Fruit fly (Drosophila melanogaster): ENCODE data around the gene Wnt6.
A peak's percentile ranks its signal among the peaks of the same experiment; 100 is the strongest.

The Wnt6 gene

DNA sequence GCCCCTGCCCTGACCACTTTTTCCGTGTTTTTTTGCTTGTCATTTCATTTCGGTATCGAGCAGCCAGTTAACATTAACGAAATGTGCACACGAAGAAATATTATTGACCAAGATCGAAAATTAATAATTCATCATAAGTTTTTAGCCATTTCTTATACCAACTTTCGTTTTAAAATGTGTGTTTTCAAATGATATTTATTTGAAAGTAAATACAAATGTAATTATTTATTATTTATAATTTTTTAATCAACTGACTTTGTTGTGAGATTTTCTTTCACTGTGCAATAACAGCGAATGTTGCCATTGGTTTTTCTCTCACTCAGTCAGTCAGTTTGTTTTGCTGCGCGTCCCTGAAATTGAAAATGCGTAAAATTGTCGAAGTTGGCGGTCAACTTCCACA, 62.3 kb downstream of the Wnt6 start (continued):
- peak; percentile 21 for TF ChIP-seq pdm3 (GFP tag; optimal IDR thresholded peaks at IDR 0.05)
- no peak for TF ChIP-seq Lpt (GFP tag; optimal IDR thresholded peaks at IDR 0.05)
- TF ChIP-seq CG6276 (GFP tag; optimal IDR thresholded peaks at IDR 0.05): no peak
- peak; percentile 38 for TF ChIP-seq esn (GFP tag; optimal IDR thresholded peaks at IDR 0.05)
- no peak for TF ChIP-seq CG10669 (GFP tag; optimal IDR thresholded peaks at IDR 0.05)
- peak; percentile 42 for TF ChIP-seq Hr4 (GFP tag; optimal IDR thresholded peaks at IDR 0.05)
- peak; percentile 20 for TF ChIP-seq dsx (GFP tag; optimal IDR thresholded peaks at IDR 0.05; ENCODE audit: poor library complexity, severe bottlenecking)
- peak; percentile 20 for TF ChIP-seq Sox102F (GFP tag; optimal IDR thresholded peaks at IDR 0.05)
- no peak for TF ChIP-seq CG6808 (GFP tag; optimal IDR thresholded peaks at IDR 0.05)
- no peak for TF ChIP-seq Hr39 (GFP tag; optimal IDR thresholded peaks at IDR 0.05)
- no peak for TF ChIP-seq CG1621 (tag; optimal IDR thresholded peaks at IDR 0.05)
- no peak for TF ChIP-seq CG6163 (GFP tag; IDR thresholded peaks at IDR 0.05)
- TF ChIP-seq OdsH (GFP tag; optimal IDR thresholded peaks at IDR 0.05): peak; percentile 45
- TF ChIP-seq lz (GFP tag; optimal IDR thresholded peaks at IDR 0.05): peak; percentile 2
- peak; percentile 45 for TF ChIP-seq acj6 (GFP tag; optimal IDR thresholded peaks at IDR 0.05)
- no peak for TF ChIP-seq Hr38 (GFP tag; optimal IDR thresholded peaks at IDR 0.05)
- peak; percentile 54; the same call in 2 of the 3 replicates for TF ChIP-seq CG8119 (GFP tag; IDR thresholded peaks at IDR 0.05)
- peak; percentile 14 for TF ChIP-seq CG7368 (GFP tag; optimal IDR thresholded peaks at IDR 0.05)
- TF ChIP-seq CG8319 (GFP tag; optimal IDR thresholded peaks at IDR 0.05): no peak
- TF ChIP-seq achi (GFP tag; optimal IDR thresholded peaks at IDR 0.05): peak; percentile 45
- no peak for TF ChIP-seq Eip93F (GFP tag; optimal IDR thresholded peaks at IDR 0.05)
- TF ChIP-seq fd85E (GFP tag; optimal IDR thresholded peaks at IDR 0.05): no peak
- no peak for TF ChIP-seq dac (GFP tag; optimal IDR thresholded peaks at IDR 0.05)
- TF ChIP-seq Blimp-1 (GFP tag; optimal IDR thresholded peaks at IDR 0.05): no peak
- TF ChIP-seq CG3032 (tag; optimal IDR thresholded peaks at IDR 0.05): peak; percentile 36
- TF ChIP-seq svp (GFP tag): peak; percentile 50
- TF ChIP-seq Gug (GFP tag; IDR thresholded peaks at IDR 0.05): no peak
- TF ChIP-seq ss (GFP tag; optimal IDR thresholded peaks at IDR 0.05): peak in 1 of 2 experiments; percentile 6
- peak; percentile 53 for TF ChIP-seq CG8632 (GFP tag; optimal IDR thresholded peaks at IDR 0.05)
- no peak for TF ChIP-seq Ets21C (GFP tag; optimal IDR thresholded peaks at IDR 0.05)
- peak; percentile 43 for TF ChIP-seq CG3919 (GFP tag; optimal IDR thresholded peaks at IDR 0.05)
- no peak for TF ChIP-seq salr (GFP tag; optimal IDR thresholded peaks at IDR 0.05)
- TF ChIP-seq CG11902 (GFP tag; optimal IDR thresholded peaks at IDR 0.05): no peak
- no peak for TF ChIP-seq Sox14 (GFP tag; optimal IDR thresholded peaks at IDR 0.05)

DNA sequence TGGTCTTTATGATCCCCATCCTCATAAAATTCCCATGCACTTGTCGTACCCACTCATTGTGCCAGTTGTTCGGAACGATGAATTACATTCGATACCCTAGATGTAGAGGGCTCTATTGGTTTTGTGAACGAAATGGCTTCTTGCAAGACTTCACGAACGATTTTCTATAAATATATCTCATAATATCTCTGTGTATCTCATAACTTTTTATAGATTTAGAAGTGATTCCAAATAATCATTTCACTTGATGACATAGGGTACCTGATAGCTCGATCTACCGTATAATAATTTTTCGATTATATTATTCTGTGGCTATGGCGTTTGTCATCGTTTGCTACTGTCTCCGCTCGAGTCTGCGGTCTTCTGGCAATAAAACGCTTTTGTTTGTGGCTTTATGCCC, 63.4 kb downstream of the Wnt6 start:
- TF ChIP-seq CG10669 (GFP tag; optimal IDR thresholded peaks at IDR 0.05): peak; percentile 86
- peak; percentile 53 for TF ChIP-seq CG32006 (GFP tag; optimal IDR thresholded peaks at IDR 0.05)
- no peak for TF ChIP-seq Hr38 (GFP tag; optimal IDR thresholded peaks at IDR 0.05)
- TF ChIP-seq pdm3 (GFP tag; optimal IDR thresholded peaks at IDR 0.05): peak; percentile 79
- no peak for TF ChIP-seq dac (GFP tag; optimal IDR thresholded peaks at IDR 0.05)
- TF ChIP-seq Hr4 (GFP tag; optimal IDR thresholded peaks at IDR 0.05): peak; percentile 66
- no peak for TF ChIP-seq fkh (GFP tag; optimal IDR thresholded peaks at IDR 0.05)
- peak; percentile 66 for TF ChIP-seq topi (GFP tag; optimal IDR thresholded peaks at IDR 0.05)
- peak; percentile 52 for TF ChIP-seq CG6276 (GFP tag; optimal IDR thresholded peaks at IDR 0.05)
- TF ChIP-seq cyc (GFP tag; optimal IDR thresholded peaks at IDR 0.05): peak; percentile 62
- TF ChIP-seq CG1621 (tag; optimal IDR thresholded peaks at IDR 0.05): peak; percentile 58
- TF ChIP-seq Eip75B (GFP tag; optimal IDR thresholded peaks at IDR 0.05): peak; percentile 83
- peak; percentile 74; the same call in 1 of the 2 replicates for TF ChIP-seq CG11294 (GFP tag; IDR thresholded peaks at IDR 0.05)
- peak; percentile 72 for TF ChIP-seq lz (GFP tag; optimal IDR thresholded peaks at IDR 0.05)
- TF ChIP-seq CG6808 (GFP tag; optimal IDR thresholded peaks at IDR 0.05): peak; percentile 77
- peak; percentile 53 for TF ChIP-seq CG11902 (GFP tag; optimal IDR thresholded peaks at IDR 0.05)
- TF ChIP-seq Met (GFP tag; optimal IDR thresholded peaks at IDR 0.05): peak; percentile 72
- peak; percentile 23 for TF ChIP-seq fd59A (GFP tag; optimal IDR thresholded peaks at IDR 0.05)
- peak; percentile 73 for TF ChIP-seq Sox102F (GFP tag; optimal IDR thresholded peaks at IDR 0.05)
- TF ChIP-seq Eip93F (GFP tag; optimal IDR thresholded peaks at IDR 0.05): no peak
- peak; percentile 59 for TF ChIP-seq CG6792 (GFP tag; optimal IDR thresholded peaks at IDR 0.05)
- TF ChIP-seq salr (GFP tag; optimal IDR thresholded peaks at IDR 0.05): peak; percentile 37 to 47
- TF ChIP-seq Ets96B (tag; optimal IDR thresholded peaks at IDR 0.05): peak; percentile 74
- peak; percentile 61 for TF ChIP-seq dsx (GFP tag; optimal IDR thresholded peaks at IDR 0.05; ENCODE audit: poor library complexity, severe bottlenecking)
- no peak; the same call in 2 of the 3 replicates for TF ChIP-seq CG6163 (GFP tag; IDR thresholded peaks at IDR 0.05)
- peak; percentile 81 for TF ChIP-seq CG3032 (tag; optimal IDR thresholded peaks at IDR 0.05)
- TF ChIP-seq OdsH (GFP tag; optimal IDR thresholded peaks at IDR 0.05): peak; percentile 75
- peak; percentile 68 for TF ChIP-seq Hr39 (GFP tag; optimal IDR thresholded peaks at IDR 0.05)
- peak; percentile 73 for TF ChIP-seq achi (GFP tag; optimal IDR thresholded peaks at IDR 0.05)
- TF ChIP-seq esn (GFP tag; optimal IDR thresholded peaks at IDR 0.05): peak; percentile 76
- peak; percentile 20 for TF ChIP-seq Lpt (GFP tag; optimal IDR thresholded peaks at IDR 0.05)
- TF ChIP-seq fd85E (GFP tag; optimal IDR thresholded peaks at IDR 0.05): peak; percentile 32
- peak; percentile 67 for TF ChIP-seq CG11762 (GFP tag; optimal IDR thresholded peaks at IDR 0.05; ENCODE audit: insufficient read depth)
- peak; percentile 44 for TF ChIP-seq CG16779 (tag; optimal IDR thresholded peaks at IDR 0.05)
- TF ChIP-seq Sox14 (GFP tag; optimal IDR thresholded peaks at IDR 0.05): peak; percentile 74
- peak; percentile 53 for TF ChIP-seq Ets21C (GFP tag; optimal IDR thresholded peaks at IDR 0.05)
